Worm (Caenorhabditis elegans): ENCODE measurements around the gene bbs-5.

bbs-5 gene

DNA sequence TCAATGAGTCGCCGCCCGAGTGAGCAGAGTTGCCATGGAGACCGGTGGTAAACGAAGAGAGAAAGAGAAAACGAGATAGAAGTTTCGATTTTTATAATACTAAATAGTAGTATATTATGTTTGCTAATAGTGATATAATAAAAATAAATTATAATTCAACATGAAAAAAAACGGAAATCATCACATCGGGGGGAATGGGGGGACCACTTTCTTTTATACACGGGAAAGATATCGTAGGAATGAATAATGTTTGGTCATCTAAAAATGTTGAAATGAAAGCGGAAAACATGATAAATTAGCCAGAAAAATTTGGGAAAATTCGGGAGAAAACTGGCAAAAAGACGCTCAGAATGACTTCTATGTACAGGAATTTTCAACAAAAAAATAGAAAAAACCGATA is at the start of gene bbs-5:
TSS of gene bbs-5 (minus strand) at position 101 of the 400 bp plus-strand sequence.
- TF ChIP-seq ceh-39 (tag; optimal IDR thresholded peaks at IDR 0.05) (no peak), nhr-2 (tag; optimal IDR thresholded peaks at IDR 0.05) (no peak), snpc-4 (tag; optimal IDR thresholded peaks at IDR 0.05) (no peak), nhr-237 (tag; optimal IDR thresholded peaks at IDR 0.05) (no peak), nhr-76 (tag; optimal IDR thresholded peaks at IDR 0.05) (no peak), unc-39 (tag; optimal IDR thresholded peaks at IDR 0.05) (no peak), ces-1 (GFP tag; optimal IDR thresholded peaks at IDR 0.05) (no peak), unc-62 (GFP tag; optimal IDR thresholded peaks at IDR 0.05) (no peak), tbx-8 (GFP tag; optimal IDR thresholded peaks at IDR 0.05) (no peak), nhr-12 (tag; optimal IDR thresholded peaks at IDR 0.05) (no peak), ztf-11 (tag; optimal IDR thresholded peaks at IDR 0.05) (no peak), M03D4.4 (tag; optimal IDR thresholded peaks at IDR 0.05) (no peak), bed-3 (GFP tag; optimal IDR thresholded peaks at IDR 0.05) (no peak), mep-1 (tag; optimal IDR thresholded peaks at IDR 0.05) (no peak), blmp-1 (tag; optimal IDR thresholded peaks at IDR 0.05) (no peak), sptf-1 (tag; optimal IDR thresholded peaks at IDR 0.05) (no peak), mls-2 (tag; optimal IDR thresholded peaks at IDR 0.05) (no peak), elt-1 (tag; optimal IDR thresholded peaks at IDR 0.05; ENCODE audit: borderline replicate concordance, insufficient read depth) (no peak)

DNA sequence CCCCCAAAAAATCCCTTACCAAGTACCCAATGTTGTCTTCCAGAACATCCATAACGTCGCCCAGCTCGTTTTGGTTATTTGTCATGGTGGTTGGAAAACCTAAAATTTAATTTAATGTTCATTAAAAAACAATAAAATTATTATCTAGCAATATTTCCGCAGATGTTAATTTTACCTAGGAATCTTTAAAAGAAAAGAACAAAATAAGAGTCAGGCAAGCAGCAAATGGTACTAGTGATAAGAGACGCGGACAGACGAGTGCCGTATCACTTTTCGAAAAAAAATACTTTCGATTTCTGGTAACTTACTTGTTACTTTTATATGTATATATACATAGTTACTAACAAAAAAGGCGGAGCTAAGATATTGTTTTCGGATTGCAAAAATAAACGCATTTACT is 49.4 kb upstream of the bbs-5 start, which contains the start of gene T07A5.7:
TSS of gene T07A5.7 (minus strand) at position 101 of the 400 bp plus-strand sequence.
- no peak for TF ChIP-seq M03D4.4 (tag; optimal IDR thresholded peaks at IDR 0.05)
- no peak for TF ChIP-seq nhr-2 (tag; optimal IDR thresholded peaks at IDR 0.05)
- TF ChIP-seq sem-2 (GFP tag; optimal IDR thresholded peaks at IDR 0.05) = no peak
- no peak for TF ChIP-seq ztf-11 (tag; optimal IDR thresholded peaks at IDR 0.05)
- TF ChIP-seq ceh-83 (GFP tag; optimal IDR thresholded peaks at IDR 0.05) = no peak

DNA sequence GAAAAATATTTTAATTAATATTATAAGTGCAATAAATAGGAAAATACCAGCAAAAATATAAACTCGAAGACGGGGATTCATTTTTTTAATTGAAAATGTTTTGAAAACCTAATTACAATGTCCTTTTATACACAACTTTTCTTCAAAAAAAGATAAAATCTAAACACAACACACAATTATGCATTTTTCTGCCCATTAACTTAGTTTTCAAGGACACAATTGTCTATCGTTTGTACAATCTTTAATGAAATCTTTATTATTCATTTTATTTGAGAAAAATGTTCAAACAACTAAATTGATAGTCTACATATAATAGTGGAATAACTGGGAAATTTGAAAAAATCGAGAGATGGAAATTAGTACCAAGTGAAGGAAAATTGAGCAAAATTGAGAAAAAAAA is 44.5 kb upstream of the bbs-5 start, which contains the start of gene T07A5.1:
TSS of gene T07A5.1 (minus strand) at position 149 of the 400 bp plus-strand sequence.
- TF ChIP-seq M03D4.4 (tag; optimal IDR thresholded peaks at IDR 0.05) (no peak), drap-1 (GFP tag; optimal IDR thresholded peaks at IDR 0.05) (no peak), nhr-2 (tag; optimal IDR thresholded peaks at IDR 0.05) (no peak), sem-2 (GFP tag; optimal IDR thresholded peaks at IDR 0.05) (no peak), ham-2 (GFP tag; optimal IDR thresholded peaks at IDR 0.05) (no peak), nhr-237 (tag; optimal IDR thresholded peaks at IDR 0.05) (no peak), flh-1 (GFP tag; optimal IDR thresholded peaks at IDR 0.05) (no peak), nhr-28 (tag; optimal IDR thresholded peaks at IDR 0.05) (no peak), zip-8 (tag; optimal IDR thresholded peaks at IDR 0.05) (no peak), unc-62 (GFP tag; optimal IDR thresholded peaks at IDR 0.05) (no peak), mep-1 (tag; optimal IDR thresholded peaks at IDR 0.05) (no peak), mls-2 (tag; optimal IDR thresholded peaks at IDR 0.05) (no peak)

DNA sequence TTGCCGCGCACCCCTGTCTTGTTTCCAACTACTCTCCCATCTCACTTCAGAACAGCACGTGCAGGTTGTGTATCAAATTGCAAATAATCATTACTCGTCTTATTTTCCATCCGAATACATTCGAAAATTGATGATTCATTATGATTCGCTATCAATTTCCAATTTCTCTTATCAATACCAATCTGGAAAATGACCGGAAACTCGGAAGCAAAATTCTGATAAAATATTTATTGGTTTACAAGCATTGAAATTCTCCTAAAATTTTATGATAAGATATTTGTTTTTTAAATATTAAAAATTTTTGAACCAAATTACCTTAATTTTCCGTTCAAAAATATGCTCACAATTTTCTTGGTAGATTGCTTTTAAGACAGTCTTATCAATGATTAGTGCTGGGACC is 43.7 kb upstream of the bbs-5 start:
- TF ChIP-seq unc-120 (tag; optimal IDR thresholded peaks at IDR 0.05; ENCODE audit: poor library complexity, severe bottlenecking) (no peak), ceh-43 (GFP tag; optimal IDR thresholded peaks at IDR 0.05) (no peak), nhr-12 (tag; optimal IDR thresholded peaks at IDR 0.05) (no peak), nhr-28 (tag; optimal IDR thresholded peaks at IDR 0.05) (no peak), zip-8 (tag; optimal IDR thresholded peaks at IDR 0.05) (no peak), tbx-8 (GFP tag; optimal IDR thresholded peaks at IDR 0.05) (no peak), lsy-2 (tag; optimal IDR thresholded peaks at IDR 0.05) (no peak), elt-3 (tag; optimal IDR thresholded peaks at IDR 0.05) (no peak), elt-1 (tag; optimal IDR thresholded peaks at IDR 0.05; ENCODE audit: borderline replicate concordance, insufficient read depth) (no peak), M03D4.4 (tag; optimal IDR thresholded peaks at IDR 0.05) (no peak), pha-4 (tag; optimal IDR thresholded peaks at IDR 0.05) (no peak), bed-3 (GFP tag; optimal IDR thresholded peaks at IDR 0.05) (no peak)

DNA sequence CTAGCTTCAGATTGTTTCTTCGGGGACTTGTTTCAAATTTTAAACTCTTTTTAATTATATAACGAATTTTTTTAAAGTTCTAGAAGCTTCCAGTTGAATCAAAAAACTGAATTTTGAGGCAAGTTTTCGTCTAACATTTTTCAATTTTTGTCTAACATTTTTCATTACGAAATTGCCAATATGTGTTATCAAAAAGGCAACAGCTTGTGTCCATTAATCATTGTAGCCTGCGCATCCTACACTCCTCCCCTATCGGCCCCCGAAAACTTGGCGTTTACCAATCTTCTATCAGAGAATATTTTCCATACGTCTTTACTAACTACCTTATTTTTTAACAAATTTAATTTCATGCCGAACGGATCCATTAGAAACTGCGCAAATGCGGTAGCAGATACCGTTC is 38.5 kb upstream of the bbs-5 start, which contains the start of gene vglu-3:
TSS of gene vglu-3 (plus strand) at position 301 of the 400 bp plus-strand sequence.
- TF ChIP-seq ztf-11 (tag; optimal IDR thresholded peaks at IDR 0.05) (no peak), nhr-76 (tag; optimal IDR thresholded peaks at IDR 0.05) (no peak), sem-2 (GFP tag; optimal IDR thresholded peaks at IDR 0.05) (no peak), unc-39 (tag; optimal IDR thresholded peaks at IDR 0.05) (no peak), snpc-4 (tag; optimal IDR thresholded peaks at IDR 0.05) (no peak), mep-1 (tag; optimal IDR thresholded peaks at IDR 0.05) (no peak), bed-3 (GFP tag; optimal IDR thresholded peaks at IDR 0.05) (no peak), ceh-83 (GFP tag; optimal IDR thresholded peaks at IDR 0.05) (no peak), lin-32 (GFP tag; optimal IDR thresholded peaks at IDR 0.05) (no peak), unc-120 (tag; optimal IDR thresholded peaks at IDR 0.05; ENCODE audit: poor library complexity, severe bottlenecking) (no peak)

Measured in whole organism, mixed stage, embryonic.